Worm (Caenorhabditis elegans) whole organism, mixed stage, embryonic: ENCODE measurements around the gene T13F2.2.

Experiments
- ceh-39 ChIP-seq: fragments of 150-350 bp; optimal IDR thresholded peaks from 2 replicates; lab custom pipeline; 2014; ENCODE audit warnings: missing biosample characterization, missing genetic modification characterization
- ceh-43 ChIP-seq: fragments of 200-800 bp; sonication (Bioruptor generic); optimal IDR thresholded peaks from 2 replicates; lab custom pipeline; 2018; ENCODE audit warnings: mild to moderate bottlenecking, missing genetic modification characterization, moderate library complexity, missing compliant biosample characterization
- ceh-83 ChIP-seq: fragments of 200-800 bp; sonication (Bioruptor generic); optimal IDR thresholded peaks from 2 replicates; lab custom pipeline; 2018; ENCODE audit warnings: mild to moderate bottlenecking, missing genetic modification characterization, missing compliant biosample characterization
- cnd-1 ChIP-seq: fragments of 200-800 bp; sonication (Bioruptor generic); optimal IDR thresholded peaks from 2 replicates; lab custom pipeline; 2018; ENCODE audit warnings: mild to moderate bottlenecking, missing genetic modification characterization, missing compliant biosample characterization
- elt-1 ChIP-seq: sonication (generic microtip); optimal IDR thresholded peaks from 2 replicates; lab custom pipeline; 2017; ENCODE audit warnings: missing genetic modification characterization, mild to moderate bottlenecking, missing compliant biosample characterization, antibody characterized with exemption, moderate library complexity, borderline replicate concordance; ENCODE audit not compliant: insufficient read depth
- flh-1 ChIP-seq: fragments of 200-800 bp; sonication (Bioruptor generic); optimal IDR thresholded peaks from 2 replicates; lab custom pipeline; 2018; ENCODE audit warnings: mild to moderate bottlenecking, missing genetic modification characterization, moderate library complexity, missing compliant biosample characterization
- ham-2 ChIP-seq: fragments of 200-800 bp; sonication (Bioruptor generic); optimal IDR thresholded peaks from 2 replicates; lab custom pipeline; 2018; ENCODE audit warnings: mild to moderate bottlenecking, missing genetic modification characterization, missing compliant biosample characterization
- lin-13 ChIP-seq: fragments of 150-350 bp; optimal IDR thresholded peaks from 2 replicates; lab custom pipeline; 2014; ENCODE audit warnings: missing biosample characterization, missing genetic modification characterization
- lsy-2 ChIP-seq: fragments of 150-350 bp; optimal IDR thresholded peaks from 2 replicates; lab custom pipeline; 2014; ENCODE audit warnings: missing biosample characterization, missing genetic modification characterization
- mab-5 ChIP-seq: fragments of 150-350 bp; optimal IDR thresholded peaks from 2 replicates; lab custom pipeline; 2014; ENCODE audit warnings: missing biosample characterization, missing genetic modification characterization
- nhr-2 ChIP-seq: fragments of 150-350 bp; optimal IDR thresholded peaks from 2 replicates; lab custom pipeline; 2014; ENCODE audit warnings: missing biosample characterization, missing genetic modification characterization
- nhr-237 ChIP-seq: fragments of 150-350 bp; optimal IDR thresholded peaks from 2 replicates; lab custom pipeline; 2014; ENCODE audit warnings: missing biosample characterization, missing genetic modification characterization
- sptf-1 ChIP-seq: sonication (generic microtip); optimal IDR thresholded peaks from 2 replicates; lab custom pipeline; 2017; ENCODE audit warnings: mild to moderate bottlenecking, missing genetic modification characterization, moderate library complexity, missing compliant biosample characterization
- tbx-8 ChIP-seq: fragments of 200-800 bp; sonication (Bioruptor generic); optimal IDR thresholded peaks from 2 replicates; lab custom pipeline; 2018; ENCODE audit warnings: mild to moderate bottlenecking, missing genetic modification characterization, moderate library complexity, missing compliant biosample characterization
- unc-39 ChIP-seq: fragments of 150-350 bp; optimal IDR thresholded peaks from 2 replicates; lab custom pipeline; 2014; ENCODE audit warnings: missing biosample characterization, missing genetic modification characterization

T13F2.2 gene

ce11 chrIV:9748342-9748741, 48.8 kb downstream of the T13F2.2 start, which contains the start of gene C28D4.8:
Gene C28D4.8 (minus strand): TSS chrIV:9748442.
- no peak for TF ChIP-seq sptf-1 (tag; lab: Kevin White, UChicago)
- TF ChIP-seq nhr-237 (tag; lab: Kevin White, UChicago), result no peak
- TF ChIP-seq unc-39, result no peak
- TF ChIP-seq ceh-83 (GFP tag; lab: Kevin White, UChicago), result no peak
- no peak for TF ChIP-seq elt-1 (tag; lab: Kevin White, UChicago)
- TF ChIP-seq ceh-39 (tag; lab: Kevin White, UChicago), result no peak
- TF ChIP-seq tbx-8 (GFP tag; lab: Kevin White, UChicago), result no peak
- TF ChIP-seq ham-2 (GFP tag; lab: Kevin White, UChicago), result no peak

- TF ChIP-seq tbx-8 (GFP tag; lab: Kevin White, UChicago) (no peak), ceh-43 (no peak), elt-1 (tag; lab: Kevin White, UChicago) (no peak), lsy-2 (tag; lab: Kevin White, UChicago) (no peak), nhr-2 (tag; lab: Kevin White, UChicago) (no peak), lin-13 (no peak), cnd-1 (tag; lab: Kevin White, UChicago) (no peak), flh-1 (no peak), mab-5 (tag; lab: Kevin White, UChicago) (no peak)
- TF ChIP-seq, all 35 proteins: peak for 0
Measured at ce11 chrIV:9746762-9747161, 50.4 kb downstream of the T13F2.2 start, which contains the start of gene C28D4.5. Gene C28D4.5 (minus strand): TSS chrIV:9746862.
